Worm (Caenorhabditis elegans): ENCODE results near the gene cyp-29A3.

The cyp-29A3 gene

DNA sequence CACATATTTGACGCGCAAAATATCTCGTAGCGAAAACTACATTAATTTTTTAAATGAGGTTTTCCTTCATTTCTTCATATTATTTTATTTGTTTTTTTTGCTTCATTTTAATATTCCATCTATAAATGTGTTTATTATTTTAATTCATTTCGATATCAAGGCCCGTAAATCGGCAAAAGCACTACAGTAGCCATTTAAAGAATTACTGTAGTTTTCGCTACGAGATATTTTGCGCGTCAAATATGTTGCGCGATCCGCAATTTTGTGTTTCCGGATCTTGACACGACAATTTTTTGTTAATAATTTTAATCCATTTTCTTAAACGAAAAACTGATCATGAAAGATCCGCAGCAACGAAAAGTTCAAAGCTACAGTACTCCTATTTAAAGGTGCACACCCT lies 43.1 kb downstream of the cyp-29A3 start:
- TF ChIP-seq nhr-77 (tag; optimal IDR thresholded peaks at IDR 0.05) (no peak), nhr-21 (tag; optimal IDR thresholded peaks at IDR 0.05) (no peak), snpc-4 (tag; optimal IDR thresholded peaks at IDR 0.05) (no peak), zag-1 (tag; optimal IDR thresholded peaks at IDR 0.05) (no peak), skn-1 (tag; optimal IDR thresholded peaks at IDR 0.05) (no peak), nhr-11 (tag; optimal IDR thresholded peaks at IDR 0.05) (no peak), Y55F3AM.14 (GFP tag; optimal IDR thresholded peaks at IDR 0.05) (no peak)

ce11 chrV:103043-103702 lies 44.1 kb downstream of the cyp-29A3 start:
- no peak for TF ChIP-seq crh-2 (tag; optimal IDR thresholded peaks at IDR 0.05)
- TF ChIP-seq ztf-4 (tag; optimal IDR thresholded peaks at IDR 0.05) = no peak
- no peak for TF ChIP-seq nhr-6 (tag; optimal IDR thresholded peaks at IDR 0.05)
- TF ChIP-seq sma-9 (GFP tag; optimal IDR thresholded peaks at IDR 0.05) = no peak
- no peak for TF ChIP-seq sma-9 (tag; optimal IDR thresholded peaks at IDR 0.05)
- no peak for TF ChIP-seq elt-1 (tag; optimal IDR thresholded peaks at IDR 0.05)
- no peak for TF ChIP-seq peb-1 (tag; optimal IDR thresholded peaks at IDR 0.05)
- TF ChIP-seq nhr-23 (tag; optimal IDR thresholded peaks at IDR 0.05) = no peak
- TF ChIP-seq nhr-11 (tag; optimal IDR thresholded peaks at IDR 0.05) = no peak
- no peak for TF ChIP-seq ZK546.5 (tag; optimal IDR thresholded peaks at IDR 0.05)
- TF ChIP-seq nhr-77 (tag; optimal IDR thresholded peaks at IDR 0.05) = no peak

DNA sequence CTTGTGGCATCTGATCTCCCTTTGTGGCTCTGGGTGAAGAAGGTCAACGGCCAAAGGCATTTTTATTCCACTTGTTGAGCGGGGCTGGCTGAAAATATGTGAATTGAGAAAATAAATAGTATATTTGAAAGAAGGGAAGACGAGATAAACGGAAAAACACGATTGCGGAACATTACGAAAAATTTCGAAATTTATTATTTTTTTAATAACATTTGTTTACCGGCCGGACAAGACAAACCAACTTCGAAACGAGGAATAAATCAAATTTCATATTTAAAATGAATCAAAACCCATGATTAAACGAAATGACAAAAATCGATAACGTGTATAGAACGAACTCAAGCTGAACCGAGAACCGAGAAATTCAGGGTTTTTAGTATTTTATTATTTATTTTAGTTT lies 44.9 kb downstream of the cyp-29A3 start, which contains the start of gene rps-27:
TSS of gene rps-27 (minus strand) at position 101 of the 400 bp plus-strand sequence.
- no peak for TF ChIP-seq nhr-129 (tag; optimal IDR thresholded peaks at IDR 0.05)
- TF ChIP-seq ztf-1 (GFP tag; conservative IDR thresholded peaks at IDR 0.05) = no peak
- no peak for TF ChIP-seq Y55F3AM.14 (GFP tag; optimal IDR thresholded peaks at IDR 0.05)
- no peak for TF ChIP-seq unc-55 (GFP tag; optimal IDR thresholded peaks at IDR 0.05)
- TF ChIP-seq blmp-1 (tag; optimal IDR thresholded peaks at IDR 0.05; ENCODE audit: insufficient read depth) = no peak
- TF ChIP-seq lin-39 (tag; optimal IDR thresholded peaks at IDR 0.05) = no peak
- TF ChIP-seq ama-1 (optimal IDR thresholded peaks at IDR 0.05) = no peak
- TF ChIP-seq unc-62 (GFP tag; optimal IDR thresholded peaks at IDR 0.05) = no peak
- TF ChIP-seq aly-2 (tag; optimal IDR thresholded peaks at IDR 0.05) = no peak
- TF ChIP-seq nhr-10 (tag; optimal IDR thresholded peaks at IDR 0.05) = no peak
- no peak for TF ChIP-seq zag-1 (tag; optimal IDR thresholded peaks at IDR 0.05)
- no peak for TF ChIP-seq gmeb-1 (tag; optimal IDR thresholded peaks at IDR 0.05)

DNA sequence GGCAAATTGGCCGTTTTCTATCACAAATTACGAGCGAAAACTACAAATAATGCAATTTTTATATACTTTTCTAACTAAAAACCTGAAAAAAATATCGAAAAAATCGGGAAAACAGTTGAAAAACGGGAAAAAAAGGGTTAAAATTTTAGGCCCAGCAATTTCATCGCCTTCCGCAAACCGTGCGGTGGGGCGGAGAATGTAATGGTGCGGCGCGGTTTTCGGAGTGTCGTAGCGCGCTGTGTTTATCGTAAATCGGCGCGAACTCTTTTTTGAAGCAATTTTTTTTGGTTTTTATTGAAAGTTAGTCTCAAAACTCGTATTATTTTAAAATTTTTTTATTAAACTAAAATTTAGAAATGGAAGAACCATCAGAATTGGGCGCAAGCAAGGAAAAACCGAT lies 45.4 kb downstream of the cyp-29A3 start, which contains the start of gene picd-1:
TSS of gene picd-1 (plus strand) at position 352 of the 400 bp plus-strand sequence.
- TF ChIP-seq F13H6.1 (tag; optimal IDR thresholded peaks at IDR 0.05) = no peak
- TF ChIP-seq snpc-4 (tag; optimal IDR thresholded peaks at IDR 0.05) = peak; percentile 57
- TF ChIP-seq nhr-10 (tag; optimal IDR thresholded peaks at IDR 0.05) = no peak
- TF ChIP-seq nhr-11 (tag; optimal IDR thresholded peaks at IDR 0.05) = no peak
- no peak for TF ChIP-seq aly-2 (tag; optimal IDR thresholded peaks at IDR 0.05)
- TF ChIP-seq Y55F3AM.14 (GFP tag; optimal IDR thresholded peaks at IDR 0.05) = no peak
- TF ChIP-seq ceh-82 (tag; optimal IDR thresholded peaks at IDR 0.05) = no peak
- no peak for TF ChIP-seq mdl-1 (tag; optimal IDR thresholded peaks at IDR 0.05)
- TF ChIP-seq sem-4 (tag; optimal IDR thresholded peaks at IDR 0.05) = peak; percentile 42
- no peak for TF ChIP-seq elt-3 (tag; optimal IDR thresholded peaks at IDR 0.05)
- no peak for TF ChIP-seq unc-39 (tag; optimal IDR thresholded peaks at IDR 0.05)
- peak; percentile 70 for TF ChIP-seq nhr-129 (tag; optimal IDR thresholded peaks at IDR 0.05)
- TF ChIP-seq crh-2 (tag; optimal IDR thresholded peaks at IDR 0.05) = peak; percentile 74
- no peak for TF ChIP-seq elt-1 (tag; optimal IDR thresholded peaks at IDR 0.05)
- TF ChIP-seq sma-9 (GFP tag; optimal IDR thresholded peaks at IDR 0.05) = no peak
- TF ChIP-seq sma-9 (tag; optimal IDR thresholded peaks at IDR 0.05) = no peak
- TF ChIP-seq mab-5 (tag; optimal IDR thresholded peaks at IDR 0.05) = no peak
- TF ChIP-seq fos-1 (tag; optimal IDR thresholded peaks at IDR 0.05) = peak; percentile 51
- TF ChIP-seq C34F6.9 (tag; optimal IDR thresholded peaks at IDR 0.05) = peak; percentile 67
- peak; percentile 83 for TF ChIP-seq lin-13 (GFP tag; optimal IDR thresholded peaks at IDR 0.05)
- no peak for TF ChIP-seq nhr-12 (tag; optimal IDR thresholded peaks at IDR 0.05)
- no peak for TF ChIP-seq ceh-16 (tag; optimal IDR thresholded peaks at IDR 0.05)
- no peak for TF ChIP-seq peb-1 (tag; optimal IDR thresholded peaks at IDR 0.05)
- peak in 1 of 2 experiments; percentile 84 for TF ChIP-seq lsy-2 (tag; optimal IDR thresholded peaks at IDR 0.05)
- no peak for TF ChIP-seq unc-62 (GFP tag; optimal IDR thresholded peaks at IDR 0.05)
- peak; percentile 61 for TF ChIP-seq nhr-21 (tag; optimal IDR thresholded peaks at IDR 0.05)
- TF ChIP-seq mbf-1 (tag; optimal IDR thresholded peaks at IDR 0.05) = no peak
- peak; percentile 0 for TF ChIP-seq ama-1 (optimal IDR thresholded peaks at IDR 0.05)
- TF ChIP-seq blmp-1 (tag; optimal IDR thresholded peaks at IDR 0.05; ENCODE audit: insufficient read depth) = no peak
- peak; percentile 90 for TF ChIP-seq lin-11 (tag; optimal IDR thresholded peaks at IDR 0.05)
- no peak for TF ChIP-seq nhr-237 (tag; optimal IDR thresholded peaks at IDR 0.05)
- peak; percentile 92 for TF ChIP-seq unc-55 (GFP tag; optimal IDR thresholded peaks at IDR 0.05)
- peak; percentile 79 for TF ChIP-seq gmeb-1 (tag; optimal IDR thresholded peaks at IDR 0.05)
- TF ChIP-seq ztf-4 (tag; optimal IDR thresholded peaks at IDR 0.05) = peak; percentile 33
- no peak for TF ChIP-seq zag-1 (tag; optimal IDR thresholded peaks at IDR 0.05)
- TF ChIP-seq R02D3.7 (tag; optimal IDR thresholded peaks at IDR 0.05) = peak; percentile 66
- TF ChIP-seq nhr-25 (tag; optimal IDR thresholded peaks at IDR 0.05) = peak; percentile 67
- TF ChIP-seq nhr-77 (tag; optimal IDR thresholded peaks at IDR 0.05) = no peak
- no peak for TF ChIP-seq nhr-23 (tag; optimal IDR thresholded peaks at IDR 0.05)
- TF ChIP-seq sma-3 (GFP tag; optimal IDR thresholded peaks at IDR 0.05) = peak; percentile 78
